Worm (Caenorhabditis elegans): ENCODE results near the gene F23F1.2.

DNA sequence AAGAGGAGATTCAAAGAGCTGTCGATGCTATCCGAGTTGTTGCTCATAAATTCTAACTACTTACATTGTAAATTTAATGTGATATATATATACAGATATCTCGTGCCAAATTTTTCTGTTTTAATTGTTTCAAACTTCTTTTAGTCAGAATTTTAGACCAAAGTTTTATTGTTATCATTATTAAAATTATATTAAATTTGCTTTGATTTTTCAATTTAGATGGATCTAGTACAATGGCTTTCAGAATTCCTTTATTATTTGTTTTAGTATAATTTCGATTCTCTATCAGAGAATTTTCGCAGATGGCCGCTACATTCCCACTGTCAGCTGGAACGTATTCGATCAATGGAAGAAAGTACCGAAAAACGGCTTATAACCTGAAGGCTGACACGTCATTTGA lies 23.4 kb downstream of the F23F1.2 start, which contains the start of gene ascc-1:
- no peak for TF ChIP-seq tra-1 (GFP tag; IDR thresholded peaks at IDR 0.05)
- TF ChIP-seq ama-1 (optimal IDR thresholded peaks at IDR 0.05), result no peak
- TF ChIP-seq zag-1 (tag; optimal IDR thresholded peaks at IDR 0.05), result no peak
- no peak for TF ChIP-seq nhr-25 (tag; optimal IDR thresholded peaks at IDR 0.05; ENCODE audit: borderline replicate concordance, insufficient read depth)
- no peak for TF ChIP-seq mdt-29 (GFP tag; IDR thresholded peaks at IDR 0.05)
- TF ChIP-seq lir-3 (tag; optimal IDR thresholded peaks at IDR 0.05), result no peak
- no peak for TF ChIP-seq skn-1 (tag; optimal IDR thresholded peaks at IDR 0.05)
- TF ChIP-seq lsy-2 (tag; optimal IDR thresholded peaks at IDR 0.05), result no peak
- no peak for TF ChIP-seq unc-62 (GFP tag; optimal IDR thresholded peaks at IDR 0.05 in 1 of 2)
- no peak for TF ChIP-seq unc-62 (tag; optimal IDR thresholded peaks at IDR 0.05)
- no peak for TF ChIP-seq pha-4 (GFP tag; IDR thresholded peaks at IDR 0.05)
- TF ChIP-seq pha-4 (tag; optimal IDR thresholded peaks at IDR 0.05), result no peak
- no peak for TF ChIP-seq nhr-11 (tag; optimal IDR thresholded peaks at IDR 0.05)
- TF ChIP-seq nhr-28 (tag; optimal IDR thresholded peaks at IDR 0.05), result no peak

All from whole organism, L4 larva.